Worm (Caenorhabditis elegans) whole organism, L4 larva: ENCODE measurements around the gene srz-97.

ENCODE experiments used
- F37D6.2 ChIP-seq: sonication (generic microtip); optimal IDR thresholded peaks from 2 replicates; lab custom pipeline; 2016; ENCODE audit warnings: mild to moderate bottlenecking, missing genetic modification characterization, missing compliant biosample characterization
- F49E8.2 ChIP-seq: sonication (generic microtip); optimal IDR thresholded peaks from 2 replicates; lab custom pipeline; 2016; ENCODE audit warnings: missing compliant biosample characterization, mild to moderate bottlenecking, missing genetic modification characterization, borderline replicate concordance
- R02D3.7 ChIP-seq: fragments of 150-350 bp; sonication (generic microtip); optimal IDR thresholded peaks from 3 replicates; lab custom pipeline; 2014; ENCODE audit warnings: missing biosample characterization, missing genetic modification characterization
- ZK337.2 ChIP-seq: fragments of 200-800 bp; sonication (Bioruptor generic); IDR thresholded peaks from 2 replicates; pipeline ENCODE4 v1.3.6; 2022; ENCODE audit warnings: missing genetic modification reagents, missing genetic modification characterization, missing compliant biosample characterization
- ZK546.5 ChIP-seq, 2 experiments: sonication (generic microtip); optimal IDR thresholded peaks; 2 replicates each; lab custom pipeline; 2017; ENCODE audit warnings: missing biosample characterization in 2 of 2, missing genetic modification characterization in 2 of 2
- aha-1 ChIP-seq: fragments of 150-350 bp; peaks from one replicate; lab custom pipeline; 2014; ENCODE audit warnings: missing biosample characterization, missing genetic modification characterization
- aly-2 ChIP-seq: sonication (generic microtip); optimal IDR thresholded peaks from 2 replicates; lab custom pipeline; 2018; ENCODE audit warnings: missing biosample characterization, missing genetic modification characterization
- ama-1 ChIP-seq: fragments of 150-350 bp; optimal IDR thresholded peaks from 2 replicates; lab custom pipeline; 2014; ENCODE audit warnings: inconsistent platforms, mixed read lengths
- arid-1 ChIP-seq: fragments of 200-800 bp; sonication (Bioruptor generic); conservative IDR thresholded peaks from 2 replicates; pipeline ENCODE4 v1.3.6; 2022; ENCODE audit warnings: missing genetic modification reagents, missing genetic modification characterization, missing compliant biosample characterization
- ceh-28 ChIP-seq: fragments of 150-350 bp; optimal IDR thresholded peaks from 2 replicates; lab custom pipeline; 2014; ENCODE audit warnings: missing biosample characterization, missing genetic modification reagents, missing genetic modification characterization
- ceh-32 ChIP-seq: sonication (generic microtip); optimal IDR thresholded peaks from 2 replicates; lab custom pipeline; 2016; ENCODE audit warnings: mild to moderate bottlenecking, missing genetic modification characterization, missing compliant biosample characterization; ENCODE audit not compliant: poor library complexity
- ceh-44 ChIP-seq: fragments of 200-800 bp; sonication (Bioruptor generic); IDR thresholded peaks from 2 replicates; pipeline ENCODE4 v1.3.6; 2022; ENCODE audit warnings: missing genetic modification reagents, missing genetic modification characterization, missing compliant biosample characterization
- ces-1 ChIP-seq: fragments of 150-350 bp; sonication (generic microtip); optimal IDR thresholded peaks from 4 replicates; lab custom pipeline; 2014; ENCODE audit warnings: missing biosample characterization, missing genetic modification reagents, missing genetic modification characterization
- daf-12 ChIP-seq: fragments of 150-350 bp; optimal IDR thresholded peaks from 2 replicates; lab custom pipeline; 2014; ENCODE audit warnings: missing biosample characterization, missing genetic modification reagents, missing genetic modification characterization
- daf-16 ChIP-seq, 3 experiments: sonication (generic microtip); optimal IDR thresholded peaks; 2 replicates each; lab custom pipeline; 2016 to 2017; ENCODE audit warnings: missing genetic modification characterization in 3 of 3, missing genetic modification reagents in 3 of 3, mild to moderate bottlenecking in 2 of 3, missing compliant biosample characterization in 2 of 3, missing biosample characterization in 1 of 3, moderate library complexity in 1 of 3
- daf-19 ChIP-seq: fragments of 200-800 bp; sonication (Bioruptor generic); conservative IDR thresholded peaks from 2 replicates; pipeline ENCODE4 v1.3.6; 2022; ENCODE audit warnings: missing genetic modification characterization, missing compliant biosample characterization
- dmd-8 ChIP-seq: fragments of 200-800 bp; sonication (Bioruptor generic); IDR thresholded peaks from 2 replicates; pipeline ENCODE4 v1.3.6; 2022; ENCODE audit warnings: missing genetic modification characterization, missing compliant biosample characterization
- fkh-10 ChIP-seq: fragments of 150-350 bp; optimal IDR thresholded peaks from 2 replicates; lab custom pipeline; 2014; ENCODE audit warnings: missing biosample characterization, missing genetic modification reagents, missing genetic modification characterization
- fos-1 ChIP-seq: fragments of 150-350 bp; optimal IDR thresholded peaks from 2 replicates; lab custom pipeline; 2014; ENCODE audit warnings: missing biosample characterization, missing genetic modification characterization
- hlh-30 ChIP-seq: sonication (generic microtip); optimal IDR thresholded peaks from 2 replicates; lab custom pipeline; 2017; ENCODE audit warnings: antibody characterized with exemption, mild to moderate bottlenecking, missing genetic modification characterization, missing compliant biosample characterization; ENCODE audit not compliant: insufficient read depth
- lin-29 ChIP-seq: fragments of 200-800 bp; sonication (Bioruptor generic); IDR thresholded peaks from 2 replicates; pipeline ENCODE4 v1.3.6; 2022; ENCODE audit warnings: missing genetic modification reagents, missing genetic modification characterization, missing compliant biosample characterization
- lir-3 ChIP-seq: sonication (generic microtip); optimal IDR thresholded peaks from 2 replicates; lab custom pipeline; 2016; ENCODE audit warnings: mild to moderate bottlenecking, missing genetic modification characterization, missing compliant biosample characterization
- lsy-2 ChIP-seq, 2 experiments: fragments of 150-350 bp in 1 of 2; sonication (generic microtip) in 1 of 2; optimal IDR thresholded peaks; 2 replicates each; lab custom pipeline; 2014 to 2017; ENCODE audit warnings: missing biosample characterization in 2 of 2, missing genetic modification characterization in 2 of 2
- madf-5 ChIP-seq, 2 experiments: fragments of 200-800 bp; sonication (Bioruptor generic); IDR thresholded peaks; 2 replicates each; pipeline ENCODE4 v1.3.6; 2022; ENCODE audit warnings: missing compliant biosample characterization in 2 of 2, missing genetic modification characterization in 2 of 2
- nhr-25 ChIP-seq: sonication (generic microtip); optimal IDR thresholded peaks from 2 replicates; lab custom pipeline; 2017; ENCODE audit warnings: missing genetic modification characterization, mild to moderate bottlenecking, missing compliant biosample characterization, antibody characterized with exemption, moderate library complexity, borderline replicate concordance; ENCODE audit not compliant: insufficient read depth
- nhr-28 ChIP-seq: fragments of 150-350 bp; optimal IDR thresholded peaks from 2 replicates; lab custom pipeline; 2014; ENCODE audit warnings: missing biosample characterization, missing genetic modification characterization
- nhr-6 ChIP-seq: fragments of 150-350 bp; optimal IDR thresholded peaks from 2 replicates; lab custom pipeline; 2014; ENCODE audit warnings: missing biosample characterization, missing genetic modification characterization
- nhr-76 ChIP-seq: fragments of 150-350 bp; optimal IDR thresholded peaks from 2 replicates; lab custom pipeline; 2014; ENCODE audit warnings: missing biosample characterization, missing genetic modification characterization
- php-3 ChIP-seq: fragments of 200-800 bp; sonication (Bioruptor generic); IDR thresholded peaks from 2 replicates; pipeline ENCODE4 v1.3.6; 2022; ENCODE audit warnings: missing genetic modification reagents, missing genetic modification characterization, missing compliant biosample characterization
- rbr-2 ChIP-seq: sonication (generic microtip); optimal IDR thresholded peaks from 2 replicates; lab custom pipeline; 2016; ENCODE audit warnings: missing genotype, missing genetic modification characterization, missing compliant biosample characterization
- saeg-2 ChIP-seq: fragments of 200-800 bp; sonication (Bioruptor generic); IDR thresholded peaks from 2 replicates; pipeline ENCODE4 v1.3.6; 2022; ENCODE audit warnings: missing genetic modification reagents, missing genetic modification characterization, missing compliant biosample characterization
- set-16 ChIP-seq: fragments of 200-800 bp; sonication (Bioruptor generic); IDR thresholded peaks from 2 replicates; pipeline ENCODE4 v1.3.6; 2022; ENCODE audit warnings: missing genetic modification reagents, missing genetic modification characterization, missing compliant biosample characterization
- unc-62 ChIP-seq, 3 experiments: fragments of 150-350 bp in 1 of 3; sonication (generic microtip); optimal IDR thresholded peaks in 2 of 3; peaks in 1 of 3; 1 replicate in 1 of 3; 2 replicates in 2 of 3; lab custom pipeline; 2014 to 2017; ENCODE audit warnings: missing biosample characterization in 3 of 3, missing genetic modification characterization in 3 of 3, missing genetic modification reagents in 3 of 3, missing genotype in 1 of 3
- zfp-2 ChIP-seq: sonication (generic microtip); optimal IDR thresholded peaks from 2 replicates; lab custom pipeline; 2016; ENCODE audit warnings: mild to moderate bottlenecking, missing genetic modification characterization, missing compliant biosample characterization
- zfp-3 ChIP-seq: fragments of 200-800 bp; sonication (Bioruptor generic); conservative IDR thresholded peaks from 2 replicates; pipeline ENCODE4 v1.3.6; 2022; ENCODE audit warnings: missing genetic modification reagents, missing genetic modification characterization, missing compliant biosample characterization
- ztf-11 ChIP-seq: fragments of 150-350 bp; optimal IDR thresholded peaks from 2 replicates; lab custom pipeline; 2014; ENCODE audit warnings: missing biosample characterization, missing genetic modification characterization

Gene srz-97

DNA sequence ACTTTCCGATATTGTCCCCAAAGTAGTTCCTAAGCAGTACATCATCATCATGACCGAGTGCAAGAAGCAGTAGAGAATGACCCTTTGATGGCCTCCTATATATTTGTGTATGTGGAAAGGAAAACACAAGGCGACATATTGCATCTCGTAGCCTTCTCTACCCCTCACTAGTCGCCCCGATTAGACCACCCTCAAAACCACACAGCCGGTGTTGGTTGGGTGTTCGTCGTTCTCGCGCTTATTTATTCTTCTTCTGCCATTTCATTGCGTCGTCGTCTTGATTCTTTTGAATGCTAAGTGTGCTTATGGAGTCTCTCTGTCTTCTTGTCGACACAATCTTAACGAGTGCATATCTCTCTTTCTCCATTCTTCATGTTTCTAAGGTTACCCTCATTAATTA, 30.2 kb upstream of the srz-97 start:
- TF ChIP-seq nhr-28 (tag; lab: Kevin White, UChicago) (peak; percentile 13), nhr-25 (tag; lab: Kevin White, UChicago) (peak; percentile 4), nhr-6 (tag; lab: Kevin White, UChicago) (peak; percentile 62), unc-62 (GFP tag; optimal IDR thresholded peaks at IDR 0.05 in 1 of 2; lab: Kevin White, UChicago) (peak in 1 of 2 experiments; percentile 16), unc-62 (tag; optimal IDR thresholded peaks at IDR 0.05; lab: Kevin White, UChicago) (no peak), ZK337.2 (GFP tag; lab: Robert Waterston, UW) (no peak), ceh-44 (no peak)
- TF ChIP-seq, all 104 proteins: peak for 4

DNA sequence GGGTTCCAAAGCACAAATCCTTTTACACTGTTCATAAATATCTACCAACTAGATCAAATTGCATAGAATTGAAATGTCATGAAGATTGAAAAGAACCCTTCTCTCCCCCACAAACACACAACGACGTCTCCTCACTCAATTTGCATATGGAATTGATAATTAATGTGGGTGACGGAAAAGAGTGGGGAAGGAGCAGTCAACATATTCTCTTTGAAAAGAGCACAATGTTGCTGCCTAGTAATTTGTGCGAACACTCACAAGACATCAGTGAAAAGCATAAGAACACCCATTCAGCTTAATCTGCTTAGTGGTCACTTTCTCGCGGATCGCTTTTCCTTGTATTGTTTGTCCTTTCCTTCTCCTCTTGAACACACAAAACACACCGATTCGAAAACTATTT, 28.4 kb upstream of the srz-97 start:
- TF ChIP-seq unc-62 (GFP tag; optimal IDR thresholded peaks at IDR 0.05 in 1 of 2; lab: Kevin White, UChicago) (peak in 1 of 2 experiments; percentile 58), unc-62 (tag; optimal IDR thresholded peaks at IDR 0.05; lab: Kevin White, UChicago) (no peak), ztf-11 (tag; lab: Kevin White, UChicago) (no peak), ZK337.2 (GFP tag; lab: Robert Waterston, UW) (no peak), lin-29 (GFP tag; lab: Robert Waterston, UW) (no peak), zfp-2 (tag; lab: Kevin White, UChicago) (no peak), ceh-32 (no peak), zfp-3 (GFP tag; lab: Robert Waterston, UW) (no peak), fkh-10 (GFP tag; lab: Kevin White, UChicago) (no peak)

DNA sequence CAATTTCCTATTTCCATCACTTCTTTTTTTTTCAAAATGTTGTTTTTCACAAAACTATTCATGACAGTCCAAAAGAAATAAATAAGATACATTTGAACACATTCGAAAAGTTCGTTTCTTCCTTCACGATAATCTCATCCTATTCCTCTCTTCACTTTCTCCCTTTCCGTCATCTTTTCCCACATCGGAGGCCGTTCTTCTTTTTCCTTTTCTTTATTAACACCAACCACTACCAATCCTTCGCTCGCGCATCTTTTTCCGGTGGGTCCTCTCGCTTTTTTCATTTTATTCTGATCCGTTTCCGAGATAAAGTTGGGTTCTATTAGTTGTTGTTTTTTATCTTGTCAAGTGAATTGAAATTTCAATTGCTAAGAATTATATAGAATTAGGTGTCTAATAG, 27.4 kb upstream of the srz-97 start:
- TF ChIP-seq nhr-25 (tag; lab: Kevin White, UChicago) (no peak), php-3 (GFP tag; lab: Robert Waterston, UW) (no peak), nhr-76 (no peak), R02D3.7 (tag; lab: Kevin White, UChicago) (no peak), daf-19 (GFP tag; lab: Robert Waterston, UW) (no peak), dmd-8 (GFP tag; lab: Robert Waterston, UW) (no peak), madf-5 (GFP tag; IDR thresholded peaks at IDR 0.05; lab: Robert Waterston, UW) (no peak), aha-1 (tag; lab: Kevin White, UChicago) (no peak), saeg-2 (GFP tag; lab: Robert Waterston, UW) (no peak), daf-16 (GFP tag; optimal IDR thresholded peaks at IDR 0.05; lab: Kevin White, UChicago) (no peak), daf-16 (tag; optimal IDR thresholded peaks at IDR 0.05; lab: Kevin White, UChicago) (no peak), ZK546.5 (tag; optimal IDR thresholded peaks at IDR 0.05; lab: Kevin White, UChicago) (no peak), set-16 (no peak), ama-1 (no peak), daf-12 (tag; lab: Kevin White, UChicago) (no peak), F49E8.2 (tag; lab: Kevin White, UChicago) (no peak), aly-2 (no peak)

DNA sequence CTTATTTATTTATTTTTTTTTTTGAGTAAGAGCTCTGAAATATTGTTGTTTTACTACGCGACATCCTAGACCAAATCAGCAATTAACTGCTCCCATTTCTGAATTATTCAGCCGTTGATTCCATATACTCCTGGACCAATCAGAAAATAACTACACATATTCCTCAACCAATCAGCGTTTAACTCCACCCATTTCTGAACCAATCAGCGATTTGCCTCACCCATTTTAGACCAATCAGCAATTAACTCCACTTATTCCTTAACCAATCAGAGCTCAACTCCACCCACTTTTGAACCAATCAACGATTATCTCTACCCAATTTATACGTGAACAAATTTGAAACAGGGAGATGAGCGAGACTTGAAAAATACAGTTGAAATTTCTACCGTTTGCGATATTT, 25.6 kb upstream of the srz-97 start:
- no peak for TF ChIP-seq lir-3 (tag; lab: Kevin White, UChicago)
- no peak for TF ChIP-seq php-3 (GFP tag; lab: Robert Waterston, UW)
- peak; percentile 11 for TF ChIP-seq aha-1 (tag; lab: Kevin White, UChicago)
- no peak for TF ChIP-seq ceh-28 (tag; lab: Kevin White, UChicago)
- no peak for TF ChIP-seq zfp-2 (tag; lab: Kevin White, UChicago)
- peak in 1 of 2 experiments; percentile 40 for TF ChIP-seq unc-62 (GFP tag; optimal IDR thresholded peaks at IDR 0.05 in 1 of 2; lab: Kevin White, UChicago)
- no peak for TF ChIP-seq unc-62 (tag; optimal IDR thresholded peaks at IDR 0.05; lab: Kevin White, UChicago)

DNA sequence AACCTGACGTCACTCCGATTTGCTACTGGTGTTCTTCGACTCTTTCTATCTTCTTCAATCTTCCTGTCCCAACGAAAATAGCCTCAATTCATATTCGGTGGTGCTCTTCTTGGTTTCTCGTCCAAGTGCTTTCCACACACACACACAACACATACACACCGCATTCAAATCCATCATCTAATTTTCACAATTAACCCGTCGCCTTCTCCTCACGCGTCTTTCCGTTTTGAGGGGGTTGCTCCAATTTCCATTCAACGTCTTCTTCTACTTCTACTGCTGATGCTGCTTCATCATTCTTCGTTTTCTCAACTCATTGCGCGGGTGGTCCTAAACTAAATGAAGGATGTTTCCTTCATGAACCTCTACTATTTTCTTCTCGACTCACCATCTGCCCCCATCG, 23.1 kb upstream of the srz-97 start:
- TF ChIP-seq ces-1 (GFP tag; lab: Kevin White, UChicago) (no peak), fos-1 (tag; lab: Kevin White, UChicago) (no peak), rbr-2 (tag; lab: Kevin White, UChicago) (no peak), arid-1 (no peak), hlh-30 (tag; lab: Kevin White, UChicago) (no peak), F37D6.2 (tag; lab: Kevin White, UChicago) (no peak), lir-3 (tag; lab: Kevin White, UChicago) (no peak), lsy-2 (tag; optimal IDR thresholded peaks at IDR 0.05; lab: Kevin White, UChicago) (no peak)
